Worm (Caenorhabditis elegans) whole organism, L4 larva: ENCODE results near the gene fbxa-96.

Experiments
- D1046.2 ChIP-seq: fragments of 200-800 bp; sonication (Bioruptor generic); IDR thresholded peaks from 2 replicates; pipeline ENCODE4 v1.3.6; 2022; ENCODE audit warnings: missing genetic modification characterization, missing compliant biosample characterization
- F37D6.2 ChIP-seq: sonication (generic microtip); optimal IDR thresholded peaks from 2 replicates; lab custom pipeline; 2016; ENCODE audit warnings: mild to moderate bottlenecking, missing genetic modification characterization, missing compliant biosample characterization
- Y48G9A.11 ChIP-seq: fragments of 200-800 bp; sonication (Bioruptor generic); IDR thresholded peaks from 2 replicates; pipeline ENCODE4 v1.3.6; 2022; ENCODE audit warnings: missing genetic modification reagents, missing genetic modification characterization, missing compliant biosample characterization
- ZK546.5 ChIP-seq, 2 experiments: sonication (generic microtip); optimal IDR thresholded peaks; 2 replicates each; lab custom pipeline; 2017; ENCODE audit warnings: missing biosample characterization in 2 of 2, missing genetic modification characterization in 2 of 2
- aha-1 ChIP-seq: fragments of 150-350 bp; peaks from one replicate; lab custom pipeline; 2014; ENCODE audit warnings: missing biosample characterization, missing genetic modification characterization
- ceh-20 ChIP-seq: fragments of 200-800 bp; sonication (Bioruptor generic); IDR thresholded peaks from 2 replicates; pipeline ENCODE4 v1.3.6; 2022; ENCODE audit warnings: missing genetic modification reagents, missing genetic modification characterization, missing compliant biosample characterization
- ctbp-1 ChIP-seq: fragments of 200-800 bp; sonication (Bioruptor generic); IDR thresholded peaks from 2 replicates; pipeline ENCODE4 v1.3.6; 2022; ENCODE audit warnings: missing genetic modification reagents, missing genetic modification characterization, missing compliant biosample characterization
- daf-16 ChIP-seq, 3 experiments: sonication (generic microtip); optimal IDR thresholded peaks; 2 replicates each; lab custom pipeline; 2016 to 2017; ENCODE audit warnings: missing genetic modification characterization in 3 of 3, missing genetic modification reagents in 3 of 3, mild to moderate bottlenecking in 2 of 3, missing compliant biosample characterization in 2 of 3, missing biosample characterization in 1 of 3, moderate library complexity in 1 of 3
- daf-8 ChIP-seq: fragments of 200-800 bp; sonication (Bioruptor generic); IDR thresholded peaks from 2 replicates; pipeline ENCODE4 v1.3.6; 2022; ENCODE audit warnings: missing genetic modification characterization, missing compliant biosample characterization
- dmd-8 ChIP-seq: fragments of 200-800 bp; sonication (Bioruptor generic); IDR thresholded peaks from 2 replicates; pipeline ENCODE4 v1.3.6; 2022; ENCODE audit warnings: missing genetic modification characterization, missing compliant biosample characterization
- dpl-1 ChIP-seq: fragments of 150-350 bp; optimal IDR thresholded peaks from 2 replicates; lab custom pipeline; 2014; ENCODE audit warnings: missing biosample characterization, missing genetic modification reagents, missing genetic modification characterization
- egl-43 ChIP-seq: fragments of 200-800 bp; sonication (Bioruptor generic); IDR thresholded peaks from 2 replicates; pipeline ENCODE4 v1.3.6; 2022; ENCODE audit warnings: missing genetic modification reagents, missing genetic modification characterization, missing compliant biosample characterization
- hlh-11 ChIP-seq: fragments of 200-800 bp; sonication (Bioruptor generic); optimal IDR thresholded peaks from 2 replicates; lab custom pipeline; 2018; ENCODE audit warnings: mild to moderate bottlenecking, missing genetic modification characterization, missing compliant biosample characterization
- hlh-30 ChIP-seq: sonication (generic microtip); optimal IDR thresholded peaks from 2 replicates; lab custom pipeline; 2017; ENCODE audit warnings: antibody characterized with exemption, mild to moderate bottlenecking, missing genetic modification characterization, missing compliant biosample characterization; ENCODE audit not compliant: insufficient read depth
- hmg-1.1 ChIP-seq: fragments of 200-800 bp; sonication (Bioruptor generic); IDR thresholded peaks from 2 replicates; pipeline ENCODE4 v1.3.6; 2022; ENCODE audit warnings: missing genetic modification reagents, missing genetic modification characterization, missing compliant biosample characterization
- lim-7 ChIP-seq: fragments of 200-800 bp; sonication (Bioruptor generic); IDR thresholded peaks from 2 replicates; pipeline ENCODE4 v1.3.6; 2022; ENCODE audit warnings: missing genetic modification characterization, missing compliant biosample characterization
- lin-29 ChIP-seq: fragments of 200-800 bp; sonication (Bioruptor generic); IDR thresholded peaks from 2 replicates; pipeline ENCODE4 v1.3.6; 2022; ENCODE audit warnings: missing genetic modification reagents, missing genetic modification characterization, missing compliant biosample characterization
- lin-39 ChIP-seq: fragments of 150-350 bp; optimal IDR thresholded peaks from 2 replicates; lab custom pipeline; 2014; ENCODE audit warnings: missing biosample characterization, missing genetic modification reagents, missing genetic modification characterization
- madf-5 ChIP-seq, 2 experiments: fragments of 200-800 bp; sonication (Bioruptor generic); IDR thresholded peaks; 2 replicates each; pipeline ENCODE4 v1.3.6; 2022; ENCODE audit warnings: missing compliant biosample characterization in 2 of 2, missing genetic modification characterization in 2 of 2
- mdl-1 ChIP-seq, 2 experiments: fragments of 150-350 bp in 1 of 2; sonication (generic microtip) in 1 of 2; optimal IDR thresholded peaks; 2 replicates each; lab custom pipeline; 2014 to 2017; ENCODE audit warnings: missing biosample characterization in 2 of 2, missing genetic modification characterization in 2 of 2
- mes-2 ChIP-seq: sonication (generic microtip); optimal IDR thresholded peaks from 2 replicates; lab custom pipeline; 2016; ENCODE audit warnings: missing genotype, mild to moderate bottlenecking, missing genetic modification characterization, missing compliant biosample characterization; ENCODE audit not compliant: poor library complexity, severe bottlenecking
- mxl-3 ChIP-seq: fragments of 200-800 bp; sonication (Bioruptor generic); optimal IDR thresholded peaks from 2 replicates; lab custom pipeline; 2018; ENCODE audit warnings: mild to moderate bottlenecking, missing genetic modification characterization, missing compliant biosample characterization
- nhr-102 ChIP-seq: sonication (generic microtip); optimal IDR thresholded peaks from 2 replicates; lab custom pipeline; 2016; ENCODE audit warnings: mild to moderate bottlenecking, missing genetic modification characterization, moderate library complexity, missing compliant biosample characterization
- nhr-11 ChIP-seq: fragments of 150-350 bp; optimal IDR thresholded peaks from 2 replicates; lab custom pipeline; 2014; ENCODE audit warnings: missing biosample characterization, missing genetic modification characterization
- nhr-25 ChIP-seq: sonication (generic microtip); optimal IDR thresholded peaks from 2 replicates; lab custom pipeline; 2017; ENCODE audit warnings: missing genetic modification characterization, mild to moderate bottlenecking, missing compliant biosample characterization, antibody characterized with exemption, moderate library complexity, borderline replicate concordance; ENCODE audit not compliant: insufficient read depth
- nhr-28 ChIP-seq: fragments of 150-350 bp; optimal IDR thresholded peaks from 2 replicates; lab custom pipeline; 2014; ENCODE audit warnings: missing biosample characterization, missing genetic modification characterization
- nhr-41 ChIP-seq: fragments of 200-800 bp; sonication (Bioruptor generic); IDR thresholded peaks from 2 replicates; pipeline ENCODE4 v1.3.6; 2022; ENCODE audit warnings: missing genetic modification reagents, missing genetic modification characterization, missing compliant biosample characterization
- nhr-42 ChIP-seq: fragments of 200-800 bp; sonication (Bioruptor generic); IDR thresholded peaks from 2 replicates; pipeline ENCODE4 v1.3.6; 2022; ENCODE audit warnings: missing genetic modification characterization, missing compliant biosample characterization
- nhr-48 ChIP-seq: sonication (generic microtip); optimal IDR thresholded peaks from 2 replicates; lab custom pipeline; 2016; ENCODE audit warnings: mild to moderate bottlenecking, missing genetic modification characterization, missing compliant biosample characterization
- nhr-76 ChIP-seq: fragments of 150-350 bp; optimal IDR thresholded peaks from 2 replicates; lab custom pipeline; 2014; ENCODE audit warnings: missing biosample characterization, missing genetic modification characterization
- rbr-2 ChIP-seq: sonication (generic microtip); optimal IDR thresholded peaks from 2 replicates; lab custom pipeline; 2016; ENCODE audit warnings: missing genotype, missing genetic modification characterization, missing compliant biosample characterization
- snpc-1.2 ChIP-seq: fragments of 200-800 bp; sonication (Bioruptor generic); IDR thresholded peaks from 2 replicates; pipeline ENCODE4 v1.3.6; 2022; ENCODE audit warnings: missing genetic modification reagents, missing genetic modification characterization, missing compliant biosample characterization
- tag-97 ChIP-seq: fragments of 200-800 bp; sonication (Bioruptor generic); IDR thresholded peaks from 2 replicates; pipeline ENCODE4 v1.3.6; 2022; ENCODE audit warnings: missing genetic modification characterization, missing compliant biosample characterization
- tra-1 ChIP-seq: fragments of 200-800 bp; sonication (Bioruptor generic); IDR thresholded peaks from 2 replicates; pipeline ENCODE4 v1.3.6; 2022; ENCODE audit warnings: missing genetic modification reagents, missing genetic modification characterization, missing compliant biosample characterization
- unc-62 ChIP-seq, 3 experiments: fragments of 150-350 bp in 1 of 3; sonication (generic microtip); optimal IDR thresholded peaks in 2 of 3; peaks in 1 of 3; 1 replicate in 1 of 3; 2 replicates in 2 of 3; lab custom pipeline; 2014 to 2017; ENCODE audit warnings: missing biosample characterization in 3 of 3, missing genetic modification characterization in 3 of 3, missing genetic modification reagents in 3 of 3, missing genotype in 1 of 3
- zip-11 ChIP-seq: fragments of 200-800 bp; sonication (Bioruptor generic); IDR thresholded peaks from 2 replicates; pipeline ENCODE4 v1.3.6; 2022; ENCODE audit warnings: missing genetic modification characterization, missing compliant biosample characterization
- ztf-11 ChIP-seq: fragments of 150-350 bp; optimal IDR thresholded peaks from 2 replicates; lab custom pipeline; 2014; ENCODE audit warnings: missing biosample characterization, missing genetic modification characterization

Gene fbxa-96

ce11 chrX:15060303-15060702 lies at the start of gene fbxa-96:
fbxa-96 (minus strand) TSS chrX:15060403.
- TF ChIP-seq aha-1 (tag; lab: Kevin White, UChicago) (peak; percentile 9), dpl-1 (GFP tag; lab: Kevin White, UChicago) (no peak)

ce11 chrX:15107747-15108252 lies 47.6 kb upstream of the fbxa-96 start, which contains the start of gene mlt-9:
mlt-9 (minus strand) TSS chrX:15107797.
- peak; percentile 6 for TF ChIP-seq hlh-11
- 0 out of 2 replicates have a peak, but pooled peaks have one; percentile 10 for TF ChIP-seq hmg-1.1 (GFP tag; lab: Robert Waterston, UW)
- TF ChIP-seq lin-29 (GFP tag; lab: Robert Waterston, UW), result no peak

DNA sequence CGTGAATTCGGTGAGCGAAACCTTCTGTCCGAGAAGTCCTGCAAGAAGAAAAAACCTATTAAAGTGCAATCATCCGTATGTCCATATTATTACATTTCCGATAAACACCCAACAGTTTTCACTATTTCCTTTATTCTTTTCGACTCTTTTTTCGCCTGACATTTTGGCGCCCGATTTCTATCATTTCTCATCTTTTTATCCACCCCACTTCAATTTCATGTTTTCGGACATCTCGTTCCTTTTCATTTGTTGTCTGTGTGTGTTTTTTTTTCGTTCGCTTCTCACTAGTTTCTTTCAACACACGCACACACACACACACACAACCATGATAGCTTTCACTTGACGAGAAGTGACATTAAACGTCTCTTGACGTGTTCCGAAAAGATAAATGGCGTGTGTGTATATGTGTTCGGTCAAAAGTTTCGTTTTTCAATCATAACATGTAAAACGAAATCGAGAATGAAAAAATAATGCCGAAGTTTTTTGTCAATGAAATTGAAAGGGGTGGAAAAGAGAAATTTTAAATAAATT lies 44.8 kb upstream of the fbxa-96 start:
- peak; percentile 15 for TF ChIP-seq aha-1 (tag; lab: Kevin White, UChicago)
- peak; percentile 35 for TF ChIP-seq hlh-11
- TF ChIP-seq daf-16 (GFP tag; optimal IDR thresholded peaks at IDR 0.05; lab: Kevin White, UChicago), result peak in 1 of 2 experiments; percentile 3
- no peak for TF ChIP-seq daf-16 (tag; optimal IDR thresholded peaks at IDR 0.05; lab: Kevin White, UChicago)
- TF ChIP-seq nhr-41, result no peak
- peak; percentile 68 for TF ChIP-seq nhr-28 (tag; lab: Kevin White, UChicago)
- TF ChIP-seq nhr-48 (tag; lab: Kevin White, UChicago), result peak; percentile 8
- TF ChIP-seq dmd-8, result no peak
- TF ChIP-seq mdl-1 (tag; optimal IDR thresholded peaks at IDR 0.05; lab: Kevin White, UChicago), result peak in 1 of 2 experiments; percentile 65
- no peak for TF ChIP-seq ceh-20
- no peak for TF ChIP-seq tra-1 (GFP tag; lab: Robert Waterston, UW)
- no peak for TF ChIP-seq D1046.2 (GFP tag; lab: Robert Waterston, UW)
- no peak for TF ChIP-seq zip-11 (GFP tag; lab: Robert Waterston, UW)
- TF ChIP-seq Y48G9A.11 (GFP tag; lab: Robert Waterston, UW), result no peak
- no peak for TF ChIP-seq nhr-76 (tag; lab: Kevin White, UChicago)
- no peak for TF ChIP-seq nhr-11 (tag; lab: Kevin White, UChicago)
- no peak for TF ChIP-seq nhr-42
- TF ChIP-seq ctbp-1 (GFP tag; lab: Robert Waterston, UW), result 0 out of 2 replicates have a peak, but pooled peaks have one; percentile 23
- no peak for TF ChIP-seq egl-43
- no peak for TF ChIP-seq lin-29 (GFP tag; lab: Robert Waterston, UW)
- TF ChIP-seq nhr-102 (tag; lab: Kevin White, UChicago), result no peak
- TF ChIP-seq madf-5 (GFP tag; IDR thresholded peaks at IDR 0.05; lab: Robert Waterston, UW), result no peak
- TF ChIP-seq F37D6.2 (tag; lab: Kevin White, UChicago), result no peak
- peak; percentile 24 for TF ChIP-seq mes-2 (tag; lab: Kevin White, UChicago)
- no peak for TF ChIP-seq daf-8 (GFP tag; lab: Robert Waterston, UW)
- peak; percentile 22 for TF ChIP-seq hlh-30 (tag; lab: Kevin White, UChicago)
- no peak for TF ChIP-seq tag-97 (GFP tag; lab: Robert Waterston, UW)
- TF ChIP-seq ztf-11 (tag; lab: Kevin White, UChicago), result no peak
- TF ChIP-seq lim-7, result no peak
- no peak for TF ChIP-seq ZK546.5 (tag; optimal IDR thresholded peaks at IDR 0.05; lab: Kevin White, UChicago)
- TF ChIP-seq rbr-2 (tag; lab: Kevin White, UChicago), result no peak
- peak in 1 of 2 experiments; percentile 93 for TF ChIP-seq unc-62 (GFP tag; optimal IDR thresholded peaks at IDR 0.05 in 1 of 2; lab: Kevin White, UChicago)
- no peak for TF ChIP-seq unc-62 (tag; optimal IDR thresholded peaks at IDR 0.05; lab: Kevin White, UChicago)
- no peak for TF ChIP-seq snpc-1.2 (GFP tag; lab: Robert Waterston, UW)
- TF ChIP-seq lin-39 (tag; lab: Kevin White, UChicago), result no peak
- no peak for TF ChIP-seq mxl-3 (GFP tag; lab: Kevin White, UChicago)
- no peak for TF ChIP-seq nhr-25 (tag; lab: Kevin White, UChicago)
